Worm (Caenorhabditis elegans) whole organism, mixed stage, embryonic: ENCODE measurements around the gene C17H11.1.
A peak's percentile ranks its signal among the peaks of the same experiment; 100 is the strongest.

Source experiments
- M03D4.4 ChIP-seq: sonication (generic microtip); optimal IDR thresholded peaks from 2 replicates; lab custom pipeline; 2017; ENCODE audit warnings: mild to moderate bottlenecking, missing genetic modification characterization, missing compliant biosample characterization
- bed-3 ChIP-seq: fragments of 200-800 bp; sonication (Bioruptor generic); optimal IDR thresholded peaks from 3 replicates; lab custom pipeline; 2018; ENCODE audit warnings: mild to moderate bottlenecking, missing genetic modification characterization, moderate library complexity, missing compliant biosample characterization
- blmp-1 ChIP-seq: fragments of 150-350 bp; optimal IDR thresholded peaks from 2 replicates; lab custom pipeline; 2014; ENCODE audit warnings: missing biosample characterization, missing genetic modification characterization
- ceh-39 ChIP-seq: fragments of 150-350 bp; optimal IDR thresholded peaks from 2 replicates; lab custom pipeline; 2014; ENCODE audit warnings: missing biosample characterization, missing genetic modification characterization
- ceh-43 ChIP-seq: fragments of 200-800 bp; sonication (Bioruptor generic); optimal IDR thresholded peaks from 2 replicates; lab custom pipeline; 2018; ENCODE audit warnings: mild to moderate bottlenecking, missing genetic modification characterization, moderate library complexity, missing compliant biosample characterization
- ceh-83 ChIP-seq: fragments of 200-800 bp; sonication (Bioruptor generic); optimal IDR thresholded peaks from 2 replicates; lab custom pipeline; 2018; ENCODE audit warnings: mild to moderate bottlenecking, missing genetic modification characterization, missing compliant biosample characterization
- ces-1 ChIP-seq: fragments of 150-350 bp; optimal IDR thresholded peaks from 2 replicates; lab custom pipeline; 2014; ENCODE audit warnings: missing biosample characterization, missing genetic modification reagents, missing genetic modification characterization
- cnd-1 ChIP-seq: fragments of 200-800 bp; sonication (Bioruptor generic); optimal IDR thresholded peaks from 2 replicates; lab custom pipeline; 2018; ENCODE audit warnings: mild to moderate bottlenecking, missing genetic modification characterization, missing compliant biosample characterization
- drap-1 ChIP-seq: fragments of 200-800 bp; sonication (Bioruptor generic); optimal IDR thresholded peaks from 3 replicates; lab custom pipeline; 2018; ENCODE audit warnings: mild to moderate bottlenecking, missing genetic modification characterization, missing compliant biosample characterization
- elt-1 ChIP-seq: sonication (generic microtip); optimal IDR thresholded peaks from 2 replicates; lab custom pipeline; 2017; ENCODE audit warnings: missing genetic modification characterization, mild to moderate bottlenecking, missing compliant biosample characterization, antibody characterized with exemption, moderate library complexity, borderline replicate concordance; ENCODE audit not compliant: insufficient read depth
- elt-3 ChIP-seq: fragments of 150-350 bp; optimal IDR thresholded peaks from 2 replicates; lab custom pipeline; 2014; ENCODE audit warnings: missing biosample characterization, missing genetic modification characterization
- flh-1 ChIP-seq: fragments of 200-800 bp; sonication (Bioruptor generic); optimal IDR thresholded peaks from 2 replicates; lab custom pipeline; 2018; ENCODE audit warnings: mild to moderate bottlenecking, missing genetic modification characterization, moderate library complexity, missing compliant biosample characterization
- ham-2 ChIP-seq: fragments of 200-800 bp; sonication (Bioruptor generic); optimal IDR thresholded peaks from 2 replicates; lab custom pipeline; 2018; ENCODE audit warnings: mild to moderate bottlenecking, missing genetic modification characterization, missing compliant biosample characterization
- hlh-1 ChIP-seq: fragments of 150-350 bp; optimal IDR thresholded peaks from 2 replicates; lab custom pipeline; 2014; ENCODE audit warnings: missing biosample characterization, missing genetic modification reagents, missing genetic modification characterization
- lin-13 ChIP-seq: fragments of 150-350 bp; optimal IDR thresholded peaks from 2 replicates; lab custom pipeline; 2014; ENCODE audit warnings: missing biosample characterization, missing genetic modification characterization
- lin-32 ChIP-seq: fragments of 200-800 bp; sonication (Bioruptor generic); optimal IDR thresholded peaks from 2 replicates; lab custom pipeline; 2018; ENCODE audit warnings: mild to moderate bottlenecking, missing genetic modification characterization, missing compliant biosample characterization
- lsy-2 ChIP-seq: fragments of 150-350 bp; optimal IDR thresholded peaks from 2 replicates; lab custom pipeline; 2014; ENCODE audit warnings: missing biosample characterization, missing genetic modification characterization
- mab-5 ChIP-seq: fragments of 150-350 bp; optimal IDR thresholded peaks from 2 replicates; lab custom pipeline; 2014; ENCODE audit warnings: missing biosample characterization, missing genetic modification characterization
- mep-1 ChIP-seq: fragments of 150-350 bp; optimal IDR thresholded peaks from 2 replicates; lab custom pipeline; 2017; ENCODE audit warnings: missing biosample characterization, missing genetic modification reagents, missing genetic modification characterization, inconsistent platforms
- mls-2 ChIP-seq: sonication (generic microtip); optimal IDR thresholded peaks from 2 replicates; lab custom pipeline; 2016; ENCODE audit warnings: mild to moderate bottlenecking, missing genetic modification characterization, moderate library complexity, missing compliant biosample characterization
- nhr-12 ChIP-seq: fragments of 150-350 bp; optimal IDR thresholded peaks from 2 replicates; lab custom pipeline; 2014; ENCODE audit warnings: missing biosample characterization, missing genetic modification characterization
- nhr-2 ChIP-seq: fragments of 150-350 bp; optimal IDR thresholded peaks from 2 replicates; lab custom pipeline; 2014; ENCODE audit warnings: missing biosample characterization, missing genetic modification characterization
- nhr-237 ChIP-seq: fragments of 150-350 bp; optimal IDR thresholded peaks from 2 replicates; lab custom pipeline; 2014; ENCODE audit warnings: missing biosample characterization, missing genetic modification characterization
- nhr-28 ChIP-seq: fragments of 150-350 bp; optimal IDR thresholded peaks from 2 replicates; lab custom pipeline; 2014; ENCODE audit warnings: missing biosample characterization, missing genetic modification characterization
- nhr-76 ChIP-seq: sonication (generic microtip); optimal IDR thresholded peaks from 2 replicates; lab custom pipeline; 2017; ENCODE audit warnings: missing biosample characterization, missing genetic modification characterization
- pha-4 ChIP-seq: fragments of 150-350 bp; optimal IDR thresholded peaks from 2 replicates; lab custom pipeline; 2018; ENCODE audit warnings: missing biosample characterization, missing genetic modification reagents, missing genetic modification characterization
- sem-2 ChIP-seq: fragments of 200-800 bp; sonication (Bioruptor generic); optimal IDR thresholded peaks from 2 replicates; lab custom pipeline; 2018; ENCODE audit warnings: mild to moderate bottlenecking, missing genetic modification characterization, missing compliant biosample characterization
- snpc-4 ChIP-seq: fragments of 150-350 bp; optimal IDR thresholded peaks from 2 replicates; lab custom pipeline; 2014; ENCODE audit warnings: missing biosample characterization, missing genetic modification characterization
- sptf-1 ChIP-seq: sonication (generic microtip); optimal IDR thresholded peaks from 2 replicates; lab custom pipeline; 2017; ENCODE audit warnings: mild to moderate bottlenecking, missing genetic modification characterization, moderate library complexity, missing compliant biosample characterization
- tbx-8 ChIP-seq: fragments of 200-800 bp; sonication (Bioruptor generic); optimal IDR thresholded peaks from 2 replicates; lab custom pipeline; 2018; ENCODE audit warnings: mild to moderate bottlenecking, missing genetic modification characterization, moderate library complexity, missing compliant biosample characterization
- unc-120 ChIP-seq: sonication (generic microtip); optimal IDR thresholded peaks from 2 replicates; lab custom pipeline; 2017; ENCODE audit warnings: missing genetic modification characterization, missing compliant biosample characterization; ENCODE audit not compliant: poor library complexity, severe bottlenecking
- unc-39 ChIP-seq: fragments of 150-350 bp; optimal IDR thresholded peaks from 2 replicates; lab custom pipeline; 2014; ENCODE audit warnings: missing biosample characterization, missing genetic modification characterization
- unc-62 ChIP-seq: fragments of 150-350 bp; optimal IDR thresholded peaks from 2 replicates; lab custom pipeline; 2014; ENCODE audit warnings: missing biosample characterization, missing genetic modification reagents, missing genetic modification characterization
- zip-8 ChIP-seq: fragments of 150-350 bp; optimal IDR thresholded peaks from 2 replicates; lab custom pipeline; 2014; ENCODE audit warnings: missing biosample characterization, missing genetic modification characterization
- ztf-11 ChIP-seq: fragments of 150-350 bp; optimal IDR thresholded peaks from 2 replicates; lab custom pipeline; 2014; ENCODE audit warnings: missing biosample characterization, missing genetic modification characterization

The C17H11.1 gene

DNA sequence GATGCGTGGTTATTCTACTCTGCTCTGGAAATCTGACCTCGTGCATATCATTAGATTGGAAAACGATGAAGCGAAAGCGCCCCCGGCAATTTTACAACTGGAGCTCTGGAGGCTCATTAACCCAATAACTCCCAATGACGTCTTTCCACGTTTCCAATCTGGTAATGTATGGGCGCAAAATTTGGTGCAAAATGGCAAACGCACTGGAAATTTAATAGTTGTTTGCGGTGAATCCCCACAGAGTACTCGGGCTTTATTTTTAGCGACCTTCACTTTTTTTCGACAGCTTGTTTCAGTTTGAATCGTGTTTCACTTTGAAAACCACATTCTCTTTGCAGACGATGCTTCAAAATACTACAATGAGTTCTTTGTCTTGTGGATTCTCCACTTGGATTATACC lies at the start of gene C17H11.1:
Gene C17H11.1, plus strand, starts transcription at position 301 of the 400 bp plus-strand sequence.
- TF ChIP-seq tbx-8 (GFP tag; lab: Kevin White, UChicago) (no peak), cnd-1 (tag; lab: Kevin White, UChicago) (no peak), nhr-12 (tag; lab: Kevin White, UChicago) (no peak), lin-32 (GFP tag; lab: Kevin White, UChicago) (no peak), ceh-43 (no peak), blmp-1 (tag; lab: Kevin White, UChicago) (no peak), unc-62 (GFP tag; lab: Kevin White, UChicago) (no peak)
- TF ChIP-seq, all 35 proteins: peak for 0

- no peak for TF ChIP-seq lin-32 (GFP tag; lab: Kevin White, UChicago)
- no peak for TF ChIP-seq ces-1 (GFP tag; lab: Kevin White, UChicago)
- TF ChIP-seq lin-13 (tag; lab: Kevin White, UChicago), result no peak
- no peak for TF ChIP-seq mab-5 (tag; lab: Kevin White, UChicago)
- TF ChIP-seq elt-1 (tag; lab: Kevin White, UChicago), result no peak
- no peak for TF ChIP-seq ceh-43
- no peak for TF ChIP-seq nhr-76 (tag; lab: Kevin White, UChicago)
- no peak for TF ChIP-seq tbx-8 (GFP tag; lab: Kevin White, UChicago)
- no peak for TF ChIP-seq nhr-2
- no peak for TF ChIP-seq mls-2 (tag; lab: Kevin White, UChicago)
- no peak for TF ChIP-seq drap-1 (GFP tag; lab: Kevin White, UChicago)
- TF ChIP-seq elt-3 (tag; lab: Kevin White, UChicago), result no peak
- TF ChIP-seq ceh-39 (tag; lab: Kevin White, UChicago), result no peak
- no peak for TF ChIP-seq flh-1 (GFP tag; lab: Kevin White, UChicago)
- TF ChIP-seq unc-120 (tag; lab: Kevin White, UChicago), result no peak
These were observed 44.2 kb upstream of the C17H11.1 start, which contains the start of gene frpr-1 for ce11 chrX:8129543-8129942. frpr-1 (minus strand) TSS chrX:8129643.

DNA sequence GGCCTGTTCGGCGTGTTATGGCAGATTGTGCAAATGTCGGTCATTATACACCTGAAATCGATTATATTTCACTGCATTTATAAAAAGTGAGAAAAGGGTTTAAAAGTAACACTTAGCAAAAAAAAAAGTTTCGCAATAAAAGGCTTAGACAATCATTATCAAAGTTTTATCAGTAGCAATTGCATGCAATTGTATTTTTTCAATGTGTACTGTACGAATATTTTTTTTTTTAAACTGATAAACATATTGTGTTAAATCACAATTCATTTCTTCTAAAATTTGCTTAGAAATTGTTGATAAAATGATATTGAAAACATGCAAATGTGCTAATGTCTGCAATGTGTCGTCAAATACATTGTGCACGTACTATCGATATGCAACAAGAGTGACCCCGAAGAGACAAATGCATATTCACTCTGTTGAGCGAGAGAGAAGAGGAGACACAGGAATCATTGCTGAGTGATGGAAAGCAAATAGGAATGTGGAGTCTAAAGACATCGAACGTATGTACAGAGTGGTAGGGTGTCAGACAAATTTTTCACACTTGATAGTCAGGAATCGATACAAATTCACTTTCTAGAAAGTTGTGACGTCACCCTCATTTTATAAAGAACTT lies 37.3 kb upstream of the C17H11.1 start, which contains the start of gene C02B8.6:
Gene C02B8.6, minus strand, starts transcription at position 51 of the 616 bp plus-strand sequence.
- no peak for TF ChIP-seq M03D4.4
- TF ChIP-seq blmp-1 (tag; lab: Kevin White, UChicago), result no peak
- TF ChIP-seq nhr-76 (tag; lab: Kevin White, UChicago), result no peak
- peak; percentile 93 for TF ChIP-seq ceh-39 (tag; lab: Kevin White, UChicago)
- no peak for TF ChIP-seq lin-13 (tag; lab: Kevin White, UChicago)
- peak; percentile 64 for TF ChIP-seq hlh-1 (tag; lab: Kevin White, UChicago)
- peak; percentile 10 for TF ChIP-seq unc-120 (tag; lab: Kevin White, UChicago)
- TF ChIP-seq ham-2 (GFP tag; lab: Kevin White, UChicago), result peak; percentile 1
- no peak for TF ChIP-seq mls-2 (tag; lab: Kevin White, UChicago)
- no peak for TF ChIP-seq snpc-4 (tag; lab: Kevin White, UChicago)
- TF ChIP-seq lin-32 (GFP tag; lab: Kevin White, UChicago), result no peak
- no peak for TF ChIP-seq nhr-2
- peak; percentile 80 for TF ChIP-seq pha-4 (tag; lab: Kevin White, UChicago)
- no peak for TF ChIP-seq ceh-43
- no peak for TF ChIP-seq lsy-2
- TF ChIP-seq bed-3 (GFP tag; lab: Kevin White, UChicago), result no peak
- TF ChIP-seq nhr-12 (tag; lab: Kevin White, UChicago), result no peak
- no peak for TF ChIP-seq flh-1 (GFP tag; lab: Kevin White, UChicago)
- no peak for TF ChIP-seq ceh-83 (GFP tag; lab: Kevin White, UChicago)
- TF ChIP-seq nhr-237 (tag; lab: Kevin White, UChicago), result peak; percentile 19
- no peak for TF ChIP-seq ztf-11 (tag; lab: Kevin White, UChicago)
- no peak for TF ChIP-seq cnd-1 (tag; lab: Kevin White, UChicago)
- no peak for TF ChIP-seq mab-5 (tag; lab: Kevin White, UChicago)
- no peak for TF ChIP-seq sptf-1 (tag; lab: Kevin White, UChicago)
- no peak for TF ChIP-seq drap-1 (GFP tag; lab: Kevin White, UChicago)
- TF ChIP-seq nhr-28 (tag; lab: Kevin White, UChicago), result no peak
- TF ChIP-seq ces-1 (GFP tag; lab: Kevin White, UChicago), result no peak
- TF ChIP-seq zip-8, result no peak
- TF ChIP-seq unc-39 (tag; lab: Kevin White, UChicago), result no peak
- peak; percentile 56 for TF ChIP-seq mep-1 (tag; lab: Kevin White, UChicago)
- TF ChIP-seq elt-1 (tag; lab: Kevin White, UChicago), result no peak
- no peak for TF ChIP-seq sem-2
- TF ChIP-seq unc-62 (GFP tag; lab: Kevin White, UChicago), result peak; percentile 20
- TF ChIP-seq elt-3 (tag; lab: Kevin White, UChicago), result no peak
- no peak for TF ChIP-seq tbx-8 (GFP tag; lab: Kevin White, UChicago)
